Worm (Caenorhabditis elegans) whole organism, midembryonic: ENCODE measurements around the gene B0334.13.

Experiments used
- T22C8.4 ChIP-seq: fragments of 200-800 bp; sonication (Bioruptor generic); IDR thresholded peaks from 2 replicates; pipeline ENCODE4 v1.3.6; 2022; ENCODE audit warnings: missing genetic modification characterization, missing compliant biosample characterization
- flt-1 ChIP-seq: fragments of 200-800 bp; sonication (Bioruptor generic); IDR thresholded peaks from 2 replicates; pipeline ENCODE4 v1.3.6; 2022; ENCODE audit warnings: missing genetic modification characterization, missing compliant biosample characterization
- med-1 ChIP-seq: sonication (generic microtip); optimal IDR thresholded peaks from 2 replicates; lab custom pipeline; 2017; ENCODE audit warnings: missing genetic modification characterization, mild to moderate bottlenecking, missing compliant biosample characterization, antibody characterized with exemption, missing genetic modification reagents; ENCODE audit not compliant: insufficient read depth
- ref-1 ChIP-seq: fragments of 200-800 bp; sonication (Bioruptor generic); conservative IDR thresholded peaks from 2 replicates; pipeline ENCODE4 v1.3.6; 2022; ENCODE audit warnings: missing genetic modification reagents, missing genetic modification characterization, missing compliant biosample characterization
- ztf-23 ChIP-seq: fragments of 200-800 bp; sonication (Bioruptor generic); IDR thresholded peaks from 2 replicates; pipeline ENCODE4 v1.3.6; 2022; ENCODE audit warnings: missing genetic modification reagents, missing genetic modification characterization, missing compliant biosample characterization

- TF ChIP-seq med-1 (GFP tag; lab: Kevin White, UChicago) (no peak), ref-1 (GFP tag; lab: Robert Waterston, UW) (no peak), flt-1 (GFP tag; lab: Robert Waterston, UW) (peak; percentile 71), T22C8.4 (GFP tag; lab: Robert Waterston, UW) (no peak), ztf-23 (GFP tag; lab: Robert Waterston, UW) (no peak)
Measured at ce11 chrII:11535429-11535828, 47.3 kb downstream of the B0334.13 start.
